Worm (Caenorhabditis elegans) whole organism, L4 larva: ENCODE data around the gene C47A10.12.

ENCODE experiments used
- D1046.2 ChIP-seq: fragments of 200-800 bp; sonication (Bioruptor generic); IDR thresholded peaks from 2 replicates; pipeline ENCODE4 v1.3.6; 2022; ENCODE audit warnings: missing genetic modification characterization, missing compliant biosample characterization
- F44E2.7 ChIP-seq: fragments of 200-800 bp; sonication (Bioruptor generic); IDR thresholded peaks from 2 replicates; pipeline ENCODE4 v2.1.2; 2022; ENCODE audit warnings: missing genetic modification characterization, missing compliant biosample characterization
- R02D3.7 ChIP-seq: fragments of 150-350 bp; sonication (generic microtip); optimal IDR thresholded peaks from 3 replicates; lab custom pipeline; 2014; ENCODE audit warnings: missing biosample characterization, missing genetic modification characterization
- Y48G9A.11 ChIP-seq: fragments of 200-800 bp; sonication (Bioruptor generic); IDR thresholded peaks from 2 replicates; pipeline ENCODE4 v1.3.6; 2022; ENCODE audit warnings: missing genetic modification reagents, missing genetic modification characterization, missing compliant biosample characterization
- Y5F2A.4 ChIP-seq: fragments of 200-800 bp; sonication (Bioruptor generic); optimal IDR thresholded peaks from 2 replicates; lab custom pipeline; 2018; ENCODE audit warnings: mild to moderate bottlenecking, missing genetic modification characterization, missing compliant biosample characterization
- attf-4 ChIP-seq: sonication (generic microtip); optimal IDR thresholded peaks from 3 replicates; lab custom pipeline; 2017; ENCODE audit warnings: missing biosample characterization, missing genetic modification characterization
- ceh-28 ChIP-seq: fragments of 150-350 bp; optimal IDR thresholded peaks from 2 replicates; lab custom pipeline; 2014; ENCODE audit warnings: missing biosample characterization, missing genetic modification reagents, missing genetic modification characterization
- ceh-32 ChIP-seq: sonication (generic microtip); optimal IDR thresholded peaks from 2 replicates; lab custom pipeline; 2016; ENCODE audit warnings: mild to moderate bottlenecking, missing genetic modification characterization, missing compliant biosample characterization; ENCODE audit not compliant: poor library complexity
- ces-1 ChIP-seq: fragments of 150-350 bp; sonication (generic microtip); optimal IDR thresholded peaks from 4 replicates; lab custom pipeline; 2014; ENCODE audit warnings: missing biosample characterization, missing genetic modification reagents, missing genetic modification characterization
- cey-2 ChIP-seq: sonication (generic microtip); optimal IDR thresholded peaks from 3 replicates; lab custom pipeline; 2017; ENCODE audit warnings: missing genetic modification characterization, mild to moderate bottlenecking, missing compliant biosample characterization, antibody characterized with exemption, borderline replicate concordance; ENCODE audit not compliant: insufficient read depth
- dmd-6 ChIP-seq: fragments of 200-800 bp; sonication (Bioruptor generic); IDR thresholded peaks from 2 replicates; pipeline ENCODE4 v1.3.6; 2022; ENCODE audit warnings: missing genetic modification reagents, missing genetic modification characterization, missing compliant biosample characterization
- dmd-9 ChIP-seq: fragments of 200-800 bp; sonication (Bioruptor generic); IDR thresholded peaks from 2 replicates; pipeline ENCODE4 v1.3.6; 2022; ENCODE audit warnings: missing genetic modification reagents, missing genetic modification characterization, missing compliant biosample characterization
- duxl-1 ChIP-seq: sonication (generic microtip); optimal IDR thresholded peaks from 2 replicates; lab custom pipeline; 2016; ENCODE audit warnings: mild to moderate bottlenecking, missing genetic modification characterization, moderate library complexity, missing compliant biosample characterization; ENCODE audit not compliant: poor library complexity
- egl-27 ChIP-seq: sonication (generic microtip); optimal IDR thresholded peaks from 3 replicates; lab custom pipeline; 2017; ENCODE audit warnings: missing biosample characterization, missing genetic modification reagents, missing genetic modification characterization
- egl-43 ChIP-seq: fragments of 200-800 bp; sonication (Bioruptor generic); IDR thresholded peaks from 2 replicates; pipeline ENCODE4 v1.3.6; 2022; ENCODE audit warnings: missing genetic modification reagents, missing genetic modification characterization, missing compliant biosample characterization
- fkh-10 ChIP-seq: fragments of 150-350 bp; optimal IDR thresholded peaks from 2 replicates; lab custom pipeline; 2014; ENCODE audit warnings: missing biosample characterization, missing genetic modification reagents, missing genetic modification characterization
- hlh-30 ChIP-seq: sonication (generic microtip); optimal IDR thresholded peaks from 2 replicates; lab custom pipeline; 2017; ENCODE audit warnings: antibody characterized with exemption, mild to moderate bottlenecking, missing genetic modification characterization, missing compliant biosample characterization; ENCODE audit not compliant: insufficient read depth
- jun-1 ChIP-seq: fragments of 150-350 bp; optimal IDR thresholded peaks from 2 replicates; lab custom pipeline; 2014; ENCODE audit warnings: missing biosample characterization, missing genetic modification reagents, missing genetic modification characterization
- lsy-2 ChIP-seq, 2 experiments: fragments of 150-350 bp in 1 of 2; sonication (generic microtip) in 1 of 2; optimal IDR thresholded peaks; 2 replicates each; lab custom pipeline; 2014 to 2017; ENCODE audit warnings: missing biosample characterization in 2 of 2, missing genetic modification characterization in 2 of 2
- mxl-2 ChIP-seq: fragments of 200-800 bp; sonication (Bioruptor generic); conservative IDR thresholded peaks from 2 replicates; pipeline ENCODE4 v1.3.6; 2022; ENCODE audit warnings: missing genetic modification reagents, missing genetic modification characterization, missing compliant biosample characterization
- nhr-10 ChIP-seq: fragments of 150-350 bp; optimal IDR thresholded peaks from 2 replicates; lab custom pipeline; 2014; ENCODE audit warnings: missing biosample characterization, missing genetic modification characterization
- nhr-102 ChIP-seq: sonication (generic microtip); optimal IDR thresholded peaks from 2 replicates; lab custom pipeline; 2016; ENCODE audit warnings: mild to moderate bottlenecking, missing genetic modification characterization, moderate library complexity, missing compliant biosample characterization
- nhr-11 ChIP-seq: fragments of 150-350 bp; optimal IDR thresholded peaks from 2 replicates; lab custom pipeline; 2014; ENCODE audit warnings: missing biosample characterization, missing genetic modification characterization
- nhr-48 ChIP-seq: sonication (generic microtip); optimal IDR thresholded peaks from 2 replicates; lab custom pipeline; 2016; ENCODE audit warnings: mild to moderate bottlenecking, missing genetic modification characterization, missing compliant biosample characterization
- nhr-6 ChIP-seq: fragments of 150-350 bp; optimal IDR thresholded peaks from 2 replicates; lab custom pipeline; 2014; ENCODE audit warnings: missing biosample characterization, missing genetic modification characterization
- nhr-77 ChIP-seq: fragments of 150-350 bp; optimal IDR thresholded peaks from 2 replicates; lab custom pipeline; 2014; ENCODE audit warnings: missing biosample characterization, missing genetic modification characterization
- pha-4 ChIP-seq, 2 experiments: fragments of 150-350 bp in 1 of 2; fragments of 200-800 bp in 1 of 2; sonication (Bioruptor generic) in 1 of 2; IDR thresholded peaks in 1 of 2; optimal IDR thresholded peaks in 1 of 2; 2 replicates each; pipeline versions ENCODE4 v1.3.6 to Lab custom; 2014 to 2022; ENCODE audit warnings: missing genetic modification characterization in 2 of 2, missing genetic modification reagents in 2 of 2, missing biosample characterization in 1 of 2, missing compliant biosample characterization in 1 of 2
- sdz-12 ChIP-seq: fragments of 200-800 bp; sonication (Bioruptor generic); optimal IDR thresholded peaks from 2 replicates; lab custom pipeline; 2018; ENCODE audit warnings: mild to moderate bottlenecking, missing genetic modification characterization, missing compliant biosample characterization
- skn-1 ChIP-seq: fragments of 150-350 bp; optimal IDR thresholded peaks from 2 replicates; lab custom pipeline; 2014; ENCODE audit warnings: missing biosample characterization, missing genetic modification characterization
- tag-97 ChIP-seq: fragments of 200-800 bp; sonication (Bioruptor generic); IDR thresholded peaks from 2 replicates; pipeline ENCODE4 v1.3.6; 2022; ENCODE audit warnings: missing genetic modification characterization, missing compliant biosample characterization
- tra-1 ChIP-seq: fragments of 200-800 bp; sonication (Bioruptor generic); IDR thresholded peaks from 2 replicates; pipeline ENCODE4 v1.3.6; 2022; ENCODE audit warnings: missing genetic modification reagents, missing genetic modification characterization, missing compliant biosample characterization
- unc-39 ChIP-seq: sonication (generic microtip); optimal IDR thresholded peaks from 2 replicates; lab custom pipeline; 2017; ENCODE audit warnings: missing biosample characterization, missing genetic modification characterization
- vab-7 ChIP-seq: fragments of 200-800 bp; sonication (Bioruptor generic); IDR thresholded peaks from 2 replicates; pipeline ENCODE4 v1.3.6; 2022; ENCODE audit warnings: missing genetic modification reagents, missing genetic modification characterization, missing compliant biosample characterization
- zfp-2 ChIP-seq: sonication (generic microtip); optimal IDR thresholded peaks from 2 replicates; lab custom pipeline; 2016; ENCODE audit warnings: mild to moderate bottlenecking, missing genetic modification characterization, missing compliant biosample characterization
- zfp-3 ChIP-seq: fragments of 200-800 bp; sonication (Bioruptor generic); conservative IDR thresholded peaks from 2 replicates; pipeline ENCODE4 v1.3.6; 2022; ENCODE audit warnings: missing genetic modification reagents, missing genetic modification characterization, missing compliant biosample characterization
- zip-2 ChIP-seq: fragments of 150-350 bp; optimal IDR thresholded peaks from 2 replicates; lab custom pipeline; 2014; ENCODE audit warnings: missing biosample characterization, missing genetic modification characterization
- ztf-11 ChIP-seq: fragments of 150-350 bp; optimal IDR thresholded peaks from 2 replicates; lab custom pipeline; 2014; ENCODE audit warnings: missing biosample characterization, missing genetic modification characterization

C47A10.12 gene

DNA sequence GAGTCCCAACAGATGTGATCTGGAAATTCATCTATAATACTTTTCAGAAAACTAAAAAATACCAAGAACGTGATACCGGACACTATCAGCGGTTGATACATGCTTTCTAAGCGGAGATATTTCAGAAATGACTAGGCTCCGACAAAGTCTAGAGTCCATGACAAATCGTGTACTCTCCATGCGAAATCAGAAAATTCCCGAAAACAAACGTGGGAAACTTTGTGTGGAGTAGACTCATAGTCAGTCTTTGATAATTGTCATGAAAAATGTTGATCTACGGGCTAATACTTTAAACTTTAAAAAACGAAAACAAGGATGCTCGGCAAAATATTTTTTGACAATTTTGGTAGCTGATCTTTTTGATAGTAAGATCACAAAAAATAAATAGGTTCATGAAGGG, 21.1 kb downstream of the C47A10.12 start, which contains the start of gene srx-18:
TSS of gene srx-18 (minus strand) at position 101 of the 400 bp plus-strand sequence.
- no peak for TF ChIP-seq nhr-10 (tag; lab: Kevin White, UChicago)
- TF ChIP-seq ztf-11 (tag; lab: Kevin White, UChicago), result no peak
- no peak for TF ChIP-seq lsy-2 (tag; optimal IDR thresholded peaks at IDR 0.05; lab: Kevin White, UChicago)
- no peak for TF ChIP-seq D1046.2 (GFP tag; lab: Robert Waterston, UW)
- TF ChIP-seq jun-1, result no peak
- TF ChIP-seq tra-1 (GFP tag; lab: Robert Waterston, UW), result no peak
- TF ChIP-seq nhr-6 (tag; lab: Kevin White, UChicago), result no peak
- no peak for TF ChIP-seq zip-2 (tag; lab: Kevin White, UChicago)
- no peak for TF ChIP-seq R02D3.7 (tag; lab: Kevin White, UChicago)
- TF ChIP-seq duxl-1, result no peak
- TF ChIP-seq mxl-2, result no peak
- TF ChIP-seq unc-39, result no peak
- TF ChIP-seq dmd-6 (GFP tag; lab: Robert Waterston, UW), result no peak
- no peak for TF ChIP-seq sdz-12
- TF ChIP-seq attf-4 (tag; lab: Kevin White, UChicago), result no peak
- no peak for TF ChIP-seq vab-7 (GFP tag; lab: Robert Waterston, UW)
- TF ChIP-seq ces-1 (GFP tag; lab: Kevin White, UChicago), result no peak

DNA sequence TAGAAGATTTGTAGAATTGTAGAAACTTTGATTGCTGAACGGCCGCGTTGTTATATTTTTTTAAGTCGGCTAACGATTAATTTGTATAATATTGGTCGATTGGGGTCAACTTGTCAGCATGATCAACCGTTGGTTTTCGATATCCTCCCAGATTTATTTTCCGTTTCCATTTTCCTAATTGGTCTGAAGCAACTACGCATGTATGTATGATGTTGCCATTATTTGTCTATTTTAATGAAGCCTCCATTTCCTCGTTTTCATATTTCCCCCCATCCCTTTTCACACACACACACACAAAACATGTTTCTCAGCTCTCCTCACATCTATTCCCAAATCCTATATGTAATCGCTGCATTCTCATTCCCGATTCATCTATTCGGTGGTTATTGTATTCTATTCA, 22.8 kb downstream of the C47A10.12 start, which contains the start of gene srh-287:
TSS of gene srh-287 (plus strand) at position 301 of the 400 bp plus-strand sequence.
- TF ChIP-seq cey-2 (tag; lab: Kevin White, UChicago), result no peak
- no peak for TF ChIP-seq ceh-28 (tag; lab: Kevin White, UChicago)
- no peak for TF ChIP-seq tag-97 (GFP tag; lab: Robert Waterston, UW)
- TF ChIP-seq Y48G9A.11 (GFP tag; lab: Robert Waterston, UW), result no peak
- no peak for TF ChIP-seq zfp-3 (GFP tag; lab: Robert Waterston, UW)
- TF ChIP-seq dmd-9 (GFP tag; lab: Robert Waterston, UW), result no peak
- no peak for TF ChIP-seq nhr-48 (tag; lab: Kevin White, UChicago)
- no peak for TF ChIP-seq nhr-77 (tag; lab: Kevin White, UChicago)

DNA sequence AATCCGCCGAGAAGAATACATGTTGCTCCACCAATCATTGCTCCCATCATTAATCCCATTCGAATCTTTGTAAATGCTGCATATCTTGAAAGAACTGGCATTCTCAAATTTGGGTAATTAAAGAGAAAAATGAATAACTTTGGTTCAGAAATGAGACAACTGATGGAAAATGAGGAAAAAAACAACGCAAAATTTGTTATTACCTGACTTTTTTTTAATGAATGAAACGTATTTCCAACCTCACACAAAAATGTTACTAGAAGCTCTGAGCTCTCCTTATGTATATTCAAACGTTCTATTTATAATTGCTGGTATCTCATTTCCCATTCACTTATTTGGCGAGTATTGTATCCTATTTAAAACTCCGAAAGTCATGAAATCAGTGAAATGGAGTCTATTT, 24.8 kb downstream of the C47A10.12 start, which contains the start of the genes Y94A7B.11 and srh-292:
TSS of gene Y94A7B.11 (minus strand) at position 101 of the 400 bp plus-strand sequence.
TSS of gene srh-292 (plus strand) at position 251 of the 400 bp plus-strand sequence.
- TF ChIP-seq Y5F2A.4 (GFP tag; lab: Kevin White, UChicago) (no peak), F44E2.7 (no peak), egl-43 (GFP tag; lab: Robert Waterston, UW) (no peak), nhr-11 (tag; lab: Kevin White, UChicago) (no peak), sdz-12 (no peak), zfp-2 (no peak), pha-4 (GFP tag; IDR thresholded peaks at IDR 0.05; lab: Robert Waterston, UW) (no peak), pha-4 (tag; optimal IDR thresholded peaks at IDR 0.05; lab: Kevin White, UChicago) (no peak), fkh-10 (GFP tag; lab: Kevin White, UChicago) (no peak), skn-1 (tag; lab: Kevin White, UChicago) (no peak), egl-27 (no peak), ztf-11 (tag; lab: Kevin White, UChicago) (no peak), dmd-9 (GFP tag; lab: Robert Waterston, UW) (no peak), nhr-102 (no peak)
- TF ChIP-seq, all 104 proteins: peak for 0

- TF ChIP-seq ceh-32 (tag; lab: Kevin White, UChicago) (no peak), hlh-30 (tag; lab: Kevin White, UChicago) (no peak), tra-1 (GFP tag; lab: Robert Waterston, UW) (no peak)
Measured at ce11 chrV:17805323-17805722, 27.6 kb downstream of the C47A10.12 start, which contains the start of gene srh-291. Gene srh-291 (plus strand): TSS chrV:17805623.
